Fruit fly (Drosophila melanogaster) whole organism, prepupa: ENCODE data around the gene solo.

ENCODE experiments used
- Blimp-1 ChIP-seq: fragments of 200-800 bp; sonication (Bioruptor generic); optimal IDR thresholded peaks from 3 replicates; lab custom pipeline; 2017; ENCODE audit warnings: missing biosample characterization, missing genetic modification characterization, mild to moderate bottlenecking, moderate library complexity, missing genetic modification reagents
- CG10631 ChIP-seq: fragments of 200-800 bp; sonication (Bioruptor generic); optimal IDR thresholded peaks from 2 replicates; lab custom pipeline; 2016; ENCODE audit warnings: missing biosample characterization, missing genetic modification characterization
- CG10669 ChIP-seq: fragments of 200-800 bp; sonication (Bioruptor generic); optimal IDR thresholded peaks from 3 replicates; lab custom pipeline; 2018; ENCODE audit warnings: missing biosample characterization, mild to moderate bottlenecking, missing genetic modification characterization, moderate library complexity
- CG11294 ChIP-seq: fragments of 200-800 bp; sonication (Bioruptor generic); IDR thresholded peaks from 2 replicates; pipeline ENCODE4 v1.3.6; 2022; ENCODE audit warnings: missing biosample characterization, missing genetic modification characterization
- CG11762 ChIP-seq: fragments of 200-800 bp; sonication (Bioruptor generic); optimal IDR thresholded peaks from 3 replicates; lab custom pipeline; 2016; ENCODE audit warnings: missing biosample characterization, missing genetic modification characterization; ENCODE audit not compliant: insufficient read depth
- CG11902 ChIP-seq: fragments of 200-800 bp; sonication (Bioruptor generic); optimal IDR thresholded peaks from 3 replicates; lab custom pipeline; 2016; ENCODE audit warnings: missing biosample characterization, missing genetic modification characterization
- CG1621 ChIP-seq: fragments of 200-800 bp; sonication (Bioruptor generic); optimal IDR thresholded peaks from 3 replicates; lab custom pipeline; 2018; ENCODE audit warnings: missing biosample characterization, mild to moderate bottlenecking, missing genetic modification characterization
- CG32006 ChIP-seq: fragments of 200-800 bp; sonication (Bioruptor generic); optimal IDR thresholded peaks from 3 replicates; lab custom pipeline; 2017; ENCODE audit warnings: missing biosample characterization, mild to moderate bottlenecking, missing genetic modification characterization
- CG34406 ChIP-seq: fragments of 200-800 bp; sonication (Bioruptor generic); optimal IDR thresholded peaks from 3 replicates; lab custom pipeline; 2016; ENCODE audit warnings: missing biosample characterization, missing genetic modification characterization
- CG4318 ChIP-seq: fragments of 200-800 bp; sonication (Bioruptor generic); optimal IDR thresholded peaks from 3 replicates; lab custom pipeline; 2017; ENCODE audit warnings: missing biosample characterization, mild to moderate bottlenecking, missing genetic modification characterization
- CG6276 ChIP-seq: fragments of 200-800 bp; sonication (Bioruptor generic); optimal IDR thresholded peaks from 2 replicates; lab custom pipeline; 2017; ENCODE audit warnings: missing biosample characterization, mild to moderate bottlenecking, missing genetic modification characterization
- CG6792 ChIP-seq: fragments of 200-800 bp; sonication (Bioruptor generic); optimal IDR thresholded peaks from 3 replicates; lab custom pipeline; 2016; ENCODE audit warnings: missing biosample characterization, missing genetic modification characterization
- CG6808 ChIP-seq: fragments of 200-800 bp; sonication (Bioruptor generic); optimal IDR thresholded peaks from 3 replicates; lab custom pipeline; 2017; ENCODE audit warnings: missing biosample characterization, missing genetic modification characterization, mild to moderate bottlenecking, moderate library complexity, missing genetic modification reagents
- CG6854 ChIP-seq: fragments of 200-800 bp; sonication (Bioruptor generic); optimal IDR thresholded peaks from 2 replicates; lab custom pipeline; 2017; ENCODE audit warnings: missing biosample characterization, mild to moderate bottlenecking, missing genetic modification characterization
- CG7368 ChIP-seq: fragments of 200-800 bp; sonication (Bioruptor generic); optimal IDR thresholded peaks from 3 replicates; lab custom pipeline; 2016; ENCODE audit warnings: missing biosample characterization, missing genetic modification characterization
- CG8632 ChIP-seq: fragments of 200-800 bp; sonication (Bioruptor generic); optimal IDR thresholded peaks from 3 replicates; lab custom pipeline; 2016; ENCODE audit warnings: missing biosample characterization, missing genetic modification characterization
- CG9139 ChIP-seq: fragments of 200-800 bp; sonication (Bioruptor generic); optimal IDR thresholded peaks from 3 replicates; lab custom pipeline; 2017; ENCODE audit warnings: missing biosample characterization, mild to moderate bottlenecking, missing genetic modification characterization
- Eip75B ChIP-seq: fragments of 200-800 bp; sonication (Bioruptor generic); optimal IDR thresholded peaks from 3 replicates; lab custom pipeline; 2016; ENCODE audit warnings: missing biosample characterization, missing genetic modification characterization
- Eip78C ChIP-seq: fragments of 200-800 bp; sonication (Bioruptor generic); peaks from one replicate; lab custom pipeline; 2016; ENCODE audit warnings: missing biosample characterization, missing genetic modification characterization
- Ets96B ChIP-seq: fragments of 200-800 bp; optimal IDR thresholded peaks from 2 replicates; lab custom pipeline; 2019; ENCODE audit warnings: missing biosample characterization, mild to moderate bottlenecking, missing genetic modification characterization, moderate library complexity
- Hr38 ChIP-seq: sonication (Bioruptor generic); optimal IDR thresholded peaks from 2 replicates; lab custom pipeline; 2016; ENCODE audit warnings: missing biosample characterization, missing genetic modification characterization
- Hr39 ChIP-seq: fragments of 200-800 bp; sonication (Bioruptor generic); optimal IDR thresholded peaks from 2 replicates; lab custom pipeline; 2016; ENCODE audit warnings: missing biosample characterization, missing genetic modification characterization
- Lpt ChIP-seq: fragments of 200-800 bp; sonication (Bioruptor generic); optimal IDR thresholded peaks from 3 replicates; lab custom pipeline; 2016; ENCODE audit warnings: missing biosample characterization, missing genetic modification characterization
- Smox ChIP-seq: fragments of 200-800 bp; sonication (Bioruptor generic); optimal IDR thresholded peaks from 3 replicates; lab custom pipeline; 2016; ENCODE audit warnings: missing biosample characterization, missing genetic modification characterization
- Sox14 ChIP-seq: fragments of 200-800 bp; sonication (Bioruptor generic); optimal IDR thresholded peaks from 3 replicates; lab custom pipeline; 2016; ENCODE audit warnings: missing biosample characterization, missing genetic modification characterization
- dsx ChIP-seq: fragments of 200-800 bp; optimal IDR thresholded peaks from 3 replicates; lab custom pipeline; 2019; ENCODE audit warnings: missing biosample characterization, mild to moderate bottlenecking, missing genetic modification characterization, moderate library complexity; ENCODE audit not compliant: poor library complexity, severe bottlenecking
- esn ChIP-seq: fragments of 200-800 bp; sonication (Bioruptor generic); optimal IDR thresholded peaks from 2 replicates; lab custom pipeline; 2016; ENCODE audit warnings: missing biosample characterization, mild to moderate bottlenecking, missing genetic modification characterization, moderate library complexity
- fd59A ChIP-seq: fragments of 200-800 bp; sonication (Bioruptor generic); optimal IDR thresholded peaks from 2 replicates; lab custom pipeline; 2017; ENCODE audit warnings: missing biosample characterization, mild to moderate bottlenecking, missing genetic modification characterization, missing genetic modification reagents
- fkh ChIP-seq: fragments of 200-800 bp; sonication (Bioruptor generic); optimal IDR thresholded peaks from 3 replicates; lab custom pipeline; 2017; ENCODE audit warnings: missing biosample characterization, mild to moderate bottlenecking, missing genetic modification characterization, moderate library complexity
- salr ChIP-seq, 2 experiments: fragments of 200-800 bp; sonication (Bioruptor generic); optimal IDR thresholded peaks; 3 replicates each; lab custom pipeline; 2016 to 2018; ENCODE audit warnings: missing biosample characterization in 2 of 2, missing genetic modification characterization in 2 of 2, mild to moderate bottlenecking in 1 of 2
- ss ChIP-seq, 2 experiments: fragments of 200-800 bp; sonication (Bioruptor generic); optimal IDR thresholded peaks; 2 replicates in 1 of 2; 3 replicates in 1 of 2; lab custom pipeline; 2017 to 2018; ENCODE audit warnings: mild to moderate bottlenecking in 2 of 2, missing biosample characterization in 2 of 2, missing genetic modification characterization in 2 of 2, moderate library complexity in 1 of 2
- svp ChIP-seq: fragments of 200-800 bp; sonication (Bioruptor generic); peaks from one replicate; lab custom pipeline; 2016; ENCODE audit warnings: missing biosample characterization, missing genetic modification characterization
- topi ChIP-seq: fragments of 200-800 bp; sonication (Bioruptor generic); optimal IDR thresholded peaks from 3 replicates; lab custom pipeline; 2016; ENCODE audit warnings: missing biosample characterization, missing genetic modification characterization
- vri ChIP-seq: fragments of 200-800 bp; sonication (Bioruptor generic); optimal IDR thresholded peaks from 3 replicates; lab custom pipeline; 2016; ENCODE audit warnings: missing biosample characterization, mild to moderate bottlenecking, missing genetic modification characterization

solo gene

dm6 chr2L:15059000-15059399, 2.5 kb upstream of the solo start:
- TF ChIP-seq CG11902 (GFP tag; lab: Kevin White, UChicago), result no peak
- no peak for TF ChIP-seq CG8632 (GFP tag; lab: Kevin White, UChicago)
- no peak for TF ChIP-seq CG11294 (GFP tag; lab: Robert Waterston, UW)
- TF ChIP-seq Hr39 (GFP tag; lab: Kevin White, UChicago), result no peak
- TF ChIP-seq, all 60 proteins: peak for 0

dm6 chr2L:15060580-15061005, 863 bp upstream of the solo start, which contains the start of gene TfIIS:
TfIIS (minus strand) TSS chr2L:15060757.
- TF ChIP-seq fkh (GFP tag; lab: Kevin White, UChicago) (peak; percentile 47), topi (GFP tag; lab: Kevin White, UChicago) (no peak), Eip78C (peak; percentile 21), svp (GFP tag; lab: Kevin White, UChicago) (peak; percentile 84)
- TF ChIP-seq, all 60 proteins: peak for 3

dm6 chr2L:15062095-15062494, 639 bp downstream of the solo start:
- no peak for TF ChIP-seq fkh (GFP tag; lab: Kevin White, UChicago)
- no peak for TF ChIP-seq CG9139
- TF ChIP-seq esn (GFP tag; lab: Kevin White, UChicago), result no peak
- no peak for TF ChIP-seq Ets96B
- no peak for TF ChIP-seq CG32006 (GFP tag; lab: Kevin White, UChicago)

dm6 chr2L:15065663-15066062, 4.2 kb downstream of the solo start:
- peak; percentile 36 for TF ChIP-seq Eip78C
- TF ChIP-seq fd59A (GFP tag; lab: Kevin White, UChicago), result no peak

dm6 chr2L:15066141-15066540, 4.7 kb downstream of the solo start:
- TF ChIP-seq Eip78C (peak; percentile 24), Ets96B (no peak)
- TF ChIP-seq, all 60 proteins: peak for 1

- TF ChIP-seq svp (GFP tag; lab: Kevin White, UChicago) (peak; percentile 93), fkh (GFP tag; lab: Kevin White, UChicago) (peak; percentile 74), ss (GFP tag; optimal IDR thresholded peaks at IDR 0.05; lab: Kevin White, UChicago) (peak in 1 of 2 experiments; percentile 83), vri (peak; percentile 64), CG32006 (GFP tag; lab: Kevin White, UChicago) (no peak), CG6808 (no peak), CG6276 (no peak), CG4318 (GFP tag; lab: Kevin White, UChicago) (no peak), Eip78C (peak; percentile 48), Hr38 (no peak), salr (GFP tag; optimal IDR thresholded peaks at IDR 0.05; lab: Kevin White, UChicago) (no peak), Eip75B (GFP tag; lab: Kevin White, UChicago) (peak; percentile 20), Smox (GFP tag; lab: Kevin White, UChicago) (no peak), Lpt (GFP tag; lab: Kevin White, UChicago) (no peak), Sox14 (GFP tag; lab: Kevin White, UChicago) (peak; percentile 48)
Observed at dm6 chr2L:15067832-15068231, 6.4 kb downstream of the solo start.

dm6 chr2L:15070216-15070615, 8.8 kb downstream of the solo start, which contains the start of gene vig:
vig (minus strand) TSS chr2L:15070316.
- TF ChIP-seq Blimp-1 (GFP tag; lab: Kevin White, UChicago), result no peak
- TF ChIP-seq CG7368 (GFP tag; lab: Kevin White, UChicago), result no peak
- no peak for TF ChIP-seq Hr39 (GFP tag; lab: Kevin White, UChicago)
- no peak for TF ChIP-seq CG1621 (tag; lab: Kevin White, UChicago)
- no peak for TF ChIP-seq dsx
- TF ChIP-seq ss (GFP tag; optimal IDR thresholded peaks at IDR 0.05; lab: Kevin White, UChicago), result no peak
- no peak for TF ChIP-seq fd59A (GFP tag; lab: Kevin White, UChicago)
- no peak for TF ChIP-seq Lpt (GFP tag; lab: Kevin White, UChicago)
- TF ChIP-seq CG34406, result no peak
- TF ChIP-seq CG10631, result no peak
- TF ChIP-seq CG6854, result no peak
- no peak for TF ChIP-seq CG10669 (GFP tag; lab: Kevin White, UChicago)
- TF ChIP-seq CG11762 (GFP tag; lab: Kevin White, UChicago), result no peak
- no peak for TF ChIP-seq CG6792
